Worm (Caenorhabditis elegans) whole organism, mixed stage, embryonic: Measurements from ENCODE around the gene Y97E10AL.1.

Experiments
- blmp-1 ChIP-seq: fragments of 150-350 bp; optimal IDR thresholded peaks from 2 replicates; lab custom pipeline; 2014; ENCODE audit warnings: missing biosample characterization, missing genetic modification characterization
- snpc-4 ChIP-seq: fragments of 150-350 bp; optimal IDR thresholded peaks from 2 replicates; lab custom pipeline; 2014; ENCODE audit warnings: missing biosample characterization, missing genetic modification characterization
- unc-62 ChIP-seq: fragments of 150-350 bp; optimal IDR thresholded peaks from 2 replicates; lab custom pipeline; 2014; ENCODE audit warnings: missing biosample characterization, missing genetic modification reagents, missing genetic modification characterization
- ztf-11 ChIP-seq: fragments of 150-350 bp; optimal IDR thresholded peaks from 2 replicates; lab custom pipeline; 2014; ENCODE audit warnings: missing biosample characterization, missing genetic modification characterization

DNA sequence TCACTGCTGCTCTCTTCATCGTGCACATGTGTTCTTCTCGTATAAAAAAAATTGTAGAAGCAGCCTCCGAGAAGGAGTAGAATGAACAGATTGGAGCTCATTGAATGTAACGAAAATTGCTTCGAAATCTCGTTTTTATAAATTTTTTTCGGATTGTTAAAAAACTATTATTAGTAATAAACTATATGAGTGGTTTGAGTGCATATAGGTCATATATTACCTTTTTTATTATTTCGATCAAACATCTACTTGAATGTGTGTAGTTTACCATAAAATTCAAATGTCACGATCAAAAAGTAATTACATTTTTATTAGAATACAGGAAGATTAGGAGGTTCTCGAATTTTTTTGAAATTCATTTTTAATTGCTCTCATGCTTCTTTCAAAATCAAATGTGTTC lies 33.1 kb upstream of the Y97E10AL.1 start, which contains the start of gene clec-216:
- TF ChIP-seq ztf-11, result no peak
- no peak for TF ChIP-seq unc-62
- TF ChIP-seq blmp-1 (tag; lab: Kevin White, UChicago), result no peak
- no peak for TF ChIP-seq snpc-4 (tag; lab: Kevin White, UChicago)
